Worm (Caenorhabditis elegans): ENCODE measurements around the gene F29B9.11.

DNA sequence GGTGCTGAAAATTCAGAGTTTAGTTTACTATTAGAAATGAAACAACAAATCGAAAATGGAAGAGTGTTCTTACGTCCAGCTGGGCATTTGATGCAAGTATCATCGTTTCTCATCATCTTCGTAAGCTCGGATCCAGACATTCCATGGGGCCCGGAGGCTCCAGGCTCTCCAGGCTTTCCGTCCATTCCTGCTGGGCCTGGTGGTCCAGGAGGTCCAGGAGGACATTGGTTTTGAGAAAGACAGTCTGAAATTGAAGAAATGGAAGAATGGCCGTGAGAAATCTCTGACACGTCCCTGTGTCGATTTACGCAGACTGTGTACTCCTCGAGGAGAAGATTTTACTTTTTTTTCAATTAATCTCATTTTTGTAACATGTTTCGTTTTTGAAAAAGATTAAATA is 3.6 kb downstream of the F29B9.11 start:
- TF ChIP-seq nhr-77 (tag; optimal IDR thresholded peaks at IDR 0.05) (no peak), elt-1 (tag; optimal IDR thresholded peaks at IDR 0.05) (no peak), ceh-9 (tag; optimal IDR thresholded peaks at IDR 0.05) (no peak), aly-2 (tag; optimal IDR thresholded peaks at IDR 0.05) (no peak), ama-1 (optimal IDR thresholded peaks at IDR 0.05) (no peak)

Data from whole organism, L3 larva.